Worm (Caenorhabditis elegans) whole organism, L2 larva: ENCODE results near the gene Y11D7A.7.
"Not testable (repeated sequence)": the region's sequence is repeated elsewhere in the genome, so short reads cannot be mapped to it uniquely, and the experiment has no call there.

ENCODE experiments used
- blmp-1 ChIP-seq: sonication (generic microtip); optimal IDR thresholded peaks from 2 replicates; lab custom pipeline; 2017; ENCODE audit warnings: missing genetic modification characterization, mild to moderate bottlenecking, missing compliant biosample characterization, antibody characterized with exemption, moderate library complexity; ENCODE audit not compliant: insufficient read depth
- ceh-82 ChIP-seq: fragments of 150-350 bp; optimal IDR thresholded peaks from 2 replicates; lab custom pipeline; 2014; ENCODE audit warnings: missing biosample characterization, missing genetic modification characterization
- dmd-4 ChIP-seq: sonication (generic microtip); optimal IDR thresholded peaks from 2 replicates; lab custom pipeline; 2017; ENCODE audit warnings: missing biosample characterization, missing genetic modification characterization
- elt-1 ChIP-seq: fragments of 150-350 bp; optimal IDR thresholded peaks from 2 replicates; lab custom pipeline; 2014; ENCODE audit warnings: missing biosample characterization, missing genetic modification characterization
- lin-39 ChIP-seq: fragments of 150-350 bp; optimal IDR thresholded peaks from 2 replicates; lab custom pipeline; 2014; ENCODE audit warnings: missing biosample characterization, missing genetic modification reagents, missing genetic modification characterization
- lsy-2 ChIP-seq, 2 experiments: fragments of 150-350 bp in 1 of 2; sonication (generic microtip) in 1 of 2; optimal IDR thresholded peaks; 2 replicates each; lab custom pipeline; 2014 to 2017; ENCODE audit warnings: missing biosample characterization in 2 of 2, missing genetic modification characterization in 2 of 2
- mdl-1 ChIP-seq, 2 experiments: fragments of 150-350 bp in 1 of 2; sonication (generic microtip) in 1 of 2; optimal IDR thresholded peaks; 2 replicates each; lab custom pipeline; 2017; ENCODE audit warnings: missing biosample characterization in 2 of 2, missing genetic modification characterization in 2 of 2
- nhr-77 ChIP-seq: fragments of 150-350 bp; optimal IDR thresholded peaks from 2 replicates; lab custom pipeline; 2014; ENCODE audit warnings: missing biosample characterization, missing genetic modification characterization
- ztf-1 ChIP-seq: fragments of 200-800 bp; sonication (Bioruptor generic); conservative IDR thresholded peaks from 2 replicates; pipeline ENCODE4 v1.3.6; 2022; ENCODE audit warnings: missing genetic modification characterization, missing compliant biosample characterization
- ztf-11 ChIP-seq: sonication (generic microtip); optimal IDR thresholded peaks from 2 replicates; lab custom pipeline; 2017; ENCODE audit warnings: missing biosample characterization, missing genetic modification characterization

ce11 chrIV:9286305-9286704 is 37.0 kb downstream of the Y11D7A.7 start, which contains the start of gene nhr-267:
- not testable (repeated sequence) for TF ChIP-seq elt-1 (tag; lab: Kevin White, UChicago); lin-39; dmd-4 (tag; lab: Kevin White, UChicago); mdl-1 (tag; optimal IDR thresholded peaks at IDR 0.05; lab: Kevin White, UChicago); ceh-82 (tag; lab: Kevin White, UChicago); nhr-77 (tag; lab: Kevin White, UChicago); ztf-11 (tag; lab: Kevin White, UChicago); ztf-1; blmp-1 (tag; lab: Kevin White, UChicago); lsy-2 (tag; optimal IDR thresholded peaks at IDR 0.05; lab: Kevin White, UChicago)
